Worm (Caenorhabditis elegans) whole organism, L3 larva: ENCODE measurements around the gene bcmo-2.

Source experiments
- ama-1 ChIP-seq: fragments of 150-350 bp; optimal IDR thresholded peaks from 2 replicates; lab custom pipeline; 2018
- ceh-16 ChIP-seq: sonication (generic microtip); optimal IDR thresholded peaks from 2 replicates; lab custom pipeline; 2017; ENCODE audit warnings: missing biosample characterization, missing genetic modification characterization
- ceh-28 ChIP-seq: fragments of 150-350 bp; optimal IDR thresholded peaks from 2 replicates; lab custom pipeline; 2014; ENCODE audit warnings: missing biosample characterization, missing genetic modification reagents, missing genetic modification characterization
- ceh-82 ChIP-seq: fragments of 150-350 bp; optimal IDR thresholded peaks from 2 replicates; lab custom pipeline; 2014; ENCODE audit warnings: missing biosample characterization, missing genetic modification characterization
- ceh-9 ChIP-seq: sonication (generic microtip); optimal IDR thresholded peaks from 2 replicates; lab custom pipeline; 2018; ENCODE audit warnings: missing biosample characterization, missing genetic modification characterization
- egl-5 ChIP-seq: fragments of 150-350 bp; optimal IDR thresholded peaks from 2 replicates; lab custom pipeline; 2017; ENCODE audit warnings: missing biosample characterization, missing genetic modification reagents, missing genetic modification characterization, inconsistent platforms
- elt-2 ChIP-seq: sonication (generic microtip); optimal IDR thresholded peaks from 2 replicates; lab custom pipeline; 2016; ENCODE audit warnings: missing genetic modification reagents, mild to moderate bottlenecking, missing genetic modification characterization, missing compliant biosample characterization
- elt-3 ChIP-seq, 3 experiments: fragments of 150-350 bp in 1 of 3; sonication (generic microtip) in 2 of 3; optimal IDR thresholded peaks; 2 replicates in 2 of 3; 4 replicates in 1 of 3; lab custom pipeline; 2014 to 2017; ENCODE audit warnings: missing biosample characterization in 3 of 3, missing genetic modification characterization in 3 of 3
- eor-1 ChIP-seq, 2 experiments: fragments of 150-350 bp; optimal IDR thresholded peaks; 2 replicates each; lab custom pipeline; 2014 to 2018; ENCODE audit warnings: missing biosample characterization in 2 of 2, missing genetic modification characterization in 2 of 2
- fkh-10 ChIP-seq: sonication (generic microtip); optimal IDR thresholded peaks from 2 replicates; lab custom pipeline; 2017; ENCODE audit warnings: missing biosample characterization, missing genetic modification reagents, missing genetic modification characterization
- fkh-2 ChIP-seq: fragments of 150-350 bp; optimal IDR thresholded peaks from 2 replicates; lab custom pipeline; 2014; ENCODE audit warnings: missing biosample characterization, missing genetic modification reagents, missing genetic modification characterization
- fos-1 ChIP-seq: fragments of 150-350 bp; optimal IDR thresholded peaks from 2 replicates; lab custom pipeline; 2014; ENCODE audit warnings: missing biosample characterization, missing genetic modification characterization
- hmg-11 ChIP-seq: sonication (generic microtip); optimal IDR thresholded peaks from 2 replicates; lab custom pipeline; 2016; ENCODE audit warnings: missing genetic modification characterization, missing compliant biosample characterization
- jun-1 ChIP-seq: fragments of 150-350 bp; optimal IDR thresholded peaks from 2 replicates; lab custom pipeline; 2014; ENCODE audit warnings: missing biosample characterization, missing genetic modification reagents, missing genetic modification characterization
- lsy-12 ChIP-seq: sonication (generic microtip); optimal IDR thresholded peaks from 2 replicates; lab custom pipeline; 2016; ENCODE audit warnings: mild to moderate bottlenecking, missing genetic modification characterization, missing compliant biosample characterization
- mdl-1 ChIP-seq: fragments of 150-350 bp; optimal IDR thresholded peaks from 2 replicates; lab custom pipeline; 2014; ENCODE audit warnings: missing biosample characterization, missing genetic modification characterization
- mml-1 ChIP-seq: fragments of 150-350 bp; sonication (generic microtip); optimal IDR thresholded peaks from 3 replicates; lab custom pipeline; 2014; ENCODE audit warnings: missing biosample characterization, missing genetic modification characterization
- nfya-1 ChIP-seq: sonication (generic microtip); optimal IDR thresholded peaks from 2 replicates; lab custom pipeline; 2017; ENCODE audit warnings: missing genetic modification characterization, mild to moderate bottlenecking, missing compliant biosample characterization, antibody characterized with exemption, moderate library complexity; ENCODE audit not compliant: insufficient read depth
- nhr-11 ChIP-seq: fragments of 150-350 bp; optimal IDR thresholded peaks from 2 replicates; lab custom pipeline; 2014; ENCODE audit warnings: missing biosample characterization, missing genetic modification characterization
- nhr-12 ChIP-seq: fragments of 150-350 bp; optimal IDR thresholded peaks from 2 replicates; lab custom pipeline; 2014; ENCODE audit warnings: missing biosample characterization, missing genetic modification characterization
- nhr-237 ChIP-seq: fragments of 150-350 bp; optimal IDR thresholded peaks from 2 replicates; lab custom pipeline; 2014; ENCODE audit warnings: missing biosample characterization, missing genetic modification characterization
- nhr-28 ChIP-seq: fragments of 150-350 bp; optimal IDR thresholded peaks from 2 replicates; lab custom pipeline; 2014; ENCODE audit warnings: missing biosample characterization, missing genetic modification characterization
- nhr-43 ChIP-seq: sonication (generic microtip); optimal IDR thresholded peaks from 2 replicates; lab custom pipeline; 2016; ENCODE audit warnings: mild to moderate bottlenecking, missing genetic modification characterization, missing compliant biosample characterization; ENCODE audit not compliant: poor library complexity, severe bottlenecking
- nhr-67 ChIP-seq: fragments of 150-350 bp; optimal IDR thresholded peaks from 2 replicates; lab custom pipeline; 2014; ENCODE audit warnings: missing biosample characterization, missing genetic modification characterization
- nhr-76 ChIP-seq: fragments of 150-350 bp; sonication (generic microtip); optimal IDR thresholded peaks from 5 replicates; lab custom pipeline; 2014; ENCODE audit warnings: missing biosample characterization, missing genetic modification characterization
- pha-4 ChIP-seq: fragments of 150-350 bp; optimal IDR thresholded peaks from 2 replicates; lab custom pipeline; 2014; ENCODE audit warnings: missing biosample characterization, missing genetic modification reagents, missing genetic modification characterization
- pqm-1 ChIP-seq: fragments of 150-350 bp; optimal IDR thresholded peaks from 2 replicates; lab custom pipeline; 2017; ENCODE audit warnings: missing biosample characterization, missing genetic modification characterization, inconsistent platforms
- sea-2 ChIP-seq: fragments of 150-350 bp; sonication (generic microtip); optimal IDR thresholded peaks from 4 replicates; lab custom pipeline; 2014; ENCODE audit warnings: missing biosample characterization, missing genetic modification reagents, missing genetic modification characterization
- skn-1 ChIP-seq: fragments of 150-350 bp; optimal IDR thresholded peaks from 2 replicates; lab custom pipeline; 2014; ENCODE audit warnings: missing biosample characterization, missing genetic modification characterization
- snpc-4 ChIP-seq: fragments of 150-350 bp; optimal IDR thresholded peaks from 2 replicates; lab custom pipeline; 2014; ENCODE audit warnings: missing biosample characterization, missing genetic modification characterization
- unc-39 ChIP-seq: sonication (generic microtip); optimal IDR thresholded peaks from 4 replicates; lab custom pipeline; 2017; ENCODE audit warnings: missing biosample characterization, missing genetic modification characterization
- ztf-4 ChIP-seq: fragments of 150-350 bp; optimal IDR thresholded peaks from 2 replicates; lab custom pipeline; 2014; ENCODE audit warnings: missing biosample characterization, missing genetic modification characterization

Gene bcmo-2

ce11 chrII:3917985-3918633, 7.5 kb upstream of the bcmo-2 start:
- TF ChIP-seq nfya-1 (tag; lab: Kevin White, UChicago) (peak; percentile 90), sea-2 (no peak), mml-1 (tag; lab: Kevin White, UChicago) (no peak), nhr-28 (tag; lab: Kevin White, UChicago) (no peak)

DNA sequence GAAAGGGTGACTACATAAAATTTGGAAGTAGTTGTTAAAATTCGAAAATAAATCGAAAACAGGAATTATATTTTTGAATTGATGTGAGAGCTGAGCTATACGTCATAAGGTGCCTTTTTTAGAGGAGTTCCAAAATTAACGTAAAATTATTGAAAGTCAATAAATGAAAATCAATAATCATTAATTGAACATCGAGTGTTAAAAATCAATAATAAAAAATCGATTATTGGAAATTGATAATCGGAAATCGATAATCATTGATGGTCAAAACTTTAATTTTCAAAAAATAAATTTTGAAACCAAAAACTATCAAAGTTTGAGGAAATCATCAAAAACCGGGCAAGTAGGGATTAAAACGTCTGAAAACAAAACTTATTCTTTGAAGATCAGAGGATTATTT, 3.0 kb upstream of the bcmo-2 start:
- TF ChIP-seq ceh-28, result peak; percentile 83
- TF ChIP-seq ceh-16 (tag; lab: Kevin White, UChicago), result no peak

ce11 chrII:3911716-3912115, 1.1 kb upstream of the bcmo-2 start, which contains the start of gene F53C3.1:
Gene F53C3.1 (plus strand): TSS chrII:3912016.
- TF ChIP-seq nhr-28 (tag; lab: Kevin White, UChicago) (no peak), ceh-9 (no peak), skn-1 (tag; lab: Kevin White, UChicago) (no peak), fos-1 (tag; lab: Kevin White, UChicago) (no peak), ceh-82 (tag; lab: Kevin White, UChicago) (no peak)

DNA sequence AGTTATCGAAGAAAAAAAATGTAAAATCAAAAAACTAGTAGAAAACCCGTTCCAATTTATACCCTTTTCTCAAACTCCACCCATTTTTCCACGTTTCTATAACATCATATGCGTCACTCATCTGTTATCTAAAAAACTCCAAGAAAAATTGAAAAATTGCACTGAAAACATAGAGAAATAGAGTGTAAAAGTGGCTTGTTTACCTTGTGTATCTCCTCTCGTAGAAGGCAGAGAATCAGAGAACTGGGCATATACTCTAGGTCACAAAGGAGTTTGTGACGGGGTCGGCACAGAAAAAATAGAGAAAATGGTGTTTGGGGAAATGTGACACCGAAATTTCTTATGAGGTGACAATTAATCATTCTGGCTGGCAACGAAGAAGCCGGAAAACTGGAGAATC, 647 bp upstream of the bcmo-2 start:
- TF ChIP-seq nhr-67 (tag; lab: Kevin White, UChicago), result no peak
- peak; percentile 58 for TF ChIP-seq pqm-1
- peak; percentile 30 for TF ChIP-seq ceh-28
- TF ChIP-seq ztf-4, result no peak
- TF ChIP-seq nhr-12 (tag; lab: Kevin White, UChicago), result no peak
- no peak for TF ChIP-seq unc-39 (tag; lab: Kevin White, UChicago)
- no peak for TF ChIP-seq fkh-10 (GFP tag; lab: Kevin White, UChicago)
- TF ChIP-seq eor-1 (tag; optimal IDR thresholded peaks at IDR 0.05; lab: Kevin White, UChicago), result no peak
- TF ChIP-seq nhr-76, result no peak
- no peak for TF ChIP-seq skn-1 (tag; lab: Kevin White, UChicago)
- no peak for TF ChIP-seq nhr-43 (tag; lab: Kevin White, UChicago)
- no peak for TF ChIP-seq elt-3 (tag; optimal IDR thresholded peaks at IDR 0.05; lab: Kevin White, UChicago)
- TF ChIP-seq mdl-1 (tag; lab: Kevin White, UChicago), result no peak
- peak; percentile 86 for TF ChIP-seq elt-2
- TF ChIP-seq pha-4 (tag; lab: Kevin White, UChicago), result peak; percentile 89
- peak; percentile 43 for TF ChIP-seq snpc-4
- TF ChIP-seq jun-1 (tag; lab: Kevin White, UChicago), result peak; percentile 29
- TF ChIP-seq nhr-237 (tag; lab: Kevin White, UChicago), result no peak
- TF ChIP-seq nhr-28 (tag; lab: Kevin White, UChicago), result no peak

DNA sequence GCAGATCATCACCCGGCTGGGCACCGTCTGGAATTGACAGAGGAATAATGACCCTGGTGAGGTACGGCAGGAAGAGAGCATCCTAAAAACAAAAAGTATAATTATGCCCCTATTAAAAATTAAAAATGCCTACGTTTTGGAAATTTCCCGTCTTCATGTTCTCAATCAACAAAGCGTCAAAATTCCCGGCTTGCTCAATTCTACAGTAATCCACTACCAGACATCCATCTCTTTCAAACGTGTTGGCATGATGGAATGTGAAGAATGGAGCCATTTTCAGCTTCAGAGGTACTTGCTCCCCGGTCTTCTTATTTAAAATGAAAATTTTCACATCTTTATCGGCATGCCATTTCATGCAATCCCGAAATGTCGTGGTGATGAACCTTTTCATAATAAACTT, 1.3 kb downstream of the bcmo-2 start:
- TF ChIP-seq fkh-2 (no peak), snpc-4 (no peak), lsy-12 (no peak), nhr-12 (tag; lab: Kevin White, UChicago) (no peak), elt-2 (no peak), hmg-11 (tag; lab: Kevin White, UChicago) (no peak), nhr-43 (tag; lab: Kevin White, UChicago) (no peak), ceh-16 (tag; lab: Kevin White, UChicago) (no peak), jun-1 (tag; lab: Kevin White, UChicago) (no peak), ztf-4 (no peak), egl-5 (tag; lab: Kevin White, UChicago) (no peak)

DNA sequence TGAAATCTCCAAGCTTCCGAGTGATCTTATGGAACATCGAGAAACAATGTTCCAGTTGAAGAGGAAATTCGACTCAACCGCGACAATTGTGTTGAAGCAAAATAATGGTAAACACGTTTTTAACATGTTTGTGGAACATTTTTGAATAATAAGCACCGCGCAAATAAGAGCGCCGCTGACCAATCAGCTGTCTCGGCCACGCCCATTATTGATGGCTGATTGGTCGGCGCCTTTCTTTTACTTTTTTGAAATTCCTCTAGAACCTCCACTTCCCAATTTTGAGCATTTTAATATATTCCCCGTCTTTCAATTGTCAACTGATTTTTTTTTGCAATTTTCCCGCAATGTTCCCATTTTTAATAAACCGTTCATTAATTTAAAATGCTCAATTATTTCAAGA, 2.5 kb downstream of the bcmo-2 start:
- TF ChIP-seq hmg-11 (tag; lab: Kevin White, UChicago) (no peak), nhr-11 (tag; lab: Kevin White, UChicago) (no peak), ceh-9 (no peak), nfya-1 (tag; lab: Kevin White, UChicago) (peak; percentile 64), nhr-76 (no peak), ama-1 (lab: Kevin White, UChicago) (no peak)
- TF ChIP-seq, all 47 proteins: peak for 1
